Fruit fly (Drosophila melanogaster) Kc167 (cell line): ENCODE data around the gene CG17364.

Experiments used
- Myc ChIP-seq: fragments of >200 bp; optimal IDR thresholded peaks from 2 replicates; lab custom pipeline; 2017; ENCODE audit warnings: missing external identifiers
- Sin3A ChIP-seq: fragments of >200 bp; optimal IDR thresholded peaks from 2 replicates; lab custom pipeline; 2018; ENCODE audit warnings: missing external identifiers
- h ChIP-seq: fragments of >200 bp; optimal IDR thresholded peaks from 3 replicates; lab custom pipeline; 2018; ENCODE audit warnings: missing external identifiers
- insv ChIP-seq: fragments of >200 bp; optimal IDR thresholded peaks from 3 replicates; lab custom pipeline; 2018; ENCODE audit warnings: missing external identifiers
- psq ChIP-seq: fragments of >200 bp; optimal IDR thresholded peaks from 2 replicates; lab custom pipeline; 2017; ENCODE audit warnings: missing external identifiers
- ttk ChIP-seq: sonication (Bioruptor generic); optimal IDR thresholded peaks from 2 replicates; lab custom pipeline; 2017; ENCODE audit warnings: missing external identifiers

Gene CG17364

DNA sequence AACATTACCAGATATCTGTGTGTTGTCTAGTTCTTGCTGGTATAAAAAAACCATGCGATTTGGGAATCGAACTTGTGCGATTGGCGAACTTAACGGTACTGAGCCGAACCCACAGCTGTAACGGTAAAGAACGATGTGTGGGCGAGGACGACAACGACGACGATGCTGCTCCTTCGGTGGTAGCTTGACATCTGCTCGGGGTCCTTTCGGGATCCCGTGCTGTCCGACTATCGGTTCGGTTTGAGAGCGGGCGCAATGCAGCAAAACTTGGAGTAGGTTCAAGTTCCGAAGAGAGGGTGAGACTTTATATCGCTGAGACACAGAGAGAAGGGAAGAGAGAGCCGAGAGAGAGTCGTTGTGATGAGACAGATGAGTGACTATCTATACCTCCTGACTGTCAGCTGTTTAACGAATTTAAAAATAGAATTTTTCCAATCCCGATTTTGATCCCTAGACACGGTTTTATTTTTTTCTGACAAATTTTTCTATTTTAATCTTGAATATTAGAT lies at the start of gene CG17364:
Gene CG17364, minus strand, starts transcription at position 168 of the 509 bp plus-strand sequence.
- TF ChIP-seq Myc (lab: Kevin White, UChicago) = no peak
- TF ChIP-seq insv (lab: Kevin White, UChicago) = no peak
- no peak for TF ChIP-seq Sin3A (lab: Kevin White, UChicago)
- no peak for TF ChIP-seq ttk (lab: Kevin White, UChicago)
- TF ChIP-seq psq (lab: Kevin White, UChicago) = no peak
- no peak for TF ChIP-seq h (lab: Kevin White, UChicago)

DNA sequence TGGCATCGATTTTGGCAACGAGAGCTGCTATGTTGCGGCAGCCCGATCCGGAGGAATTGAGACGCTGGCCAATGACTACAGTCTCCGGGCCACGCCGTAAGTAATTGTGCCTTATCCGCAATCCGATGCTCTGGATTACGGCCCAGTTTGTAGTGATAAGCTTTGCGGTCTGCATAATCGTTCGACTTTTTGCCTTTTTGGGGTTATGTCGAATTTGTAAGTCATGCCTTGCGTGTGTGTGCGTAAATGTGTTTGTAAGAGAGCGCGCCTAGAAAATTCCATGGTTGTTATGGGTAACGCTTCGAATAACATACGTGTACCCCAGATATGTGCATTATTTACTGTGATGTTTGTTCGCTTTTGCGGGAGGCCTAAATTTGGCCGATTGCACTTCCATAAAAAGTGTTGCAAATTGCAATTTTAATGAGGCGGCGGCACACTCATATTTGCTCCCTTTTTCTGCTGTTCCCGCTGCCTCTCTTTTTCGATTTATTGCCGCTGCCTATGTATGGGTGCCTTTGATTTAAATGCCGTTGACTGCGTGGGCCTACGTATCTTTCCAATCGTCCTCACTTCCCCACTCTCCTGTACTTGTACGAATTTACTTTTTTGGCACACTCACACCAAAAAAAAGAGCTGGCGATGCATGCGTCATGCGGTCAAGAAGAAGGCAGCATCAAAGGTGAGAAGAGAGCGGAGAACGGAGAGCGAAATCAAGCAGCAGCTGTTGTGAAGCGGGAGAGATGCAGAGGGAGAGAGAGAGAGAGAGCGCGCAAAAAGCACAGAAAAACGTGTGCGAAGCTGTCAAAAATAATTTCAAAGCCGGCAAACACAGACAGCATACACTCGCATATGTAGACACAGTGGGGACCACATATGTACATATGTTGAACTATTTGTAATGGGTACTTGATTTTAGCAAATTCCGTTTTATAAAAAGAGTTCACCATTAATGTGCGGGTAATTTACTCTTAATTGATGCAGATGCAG lies 44.8 kb upstream of the CG17364 start:
- no peak for TF ChIP-seq Myc (lab: Kevin White, UChicago)

DNA sequence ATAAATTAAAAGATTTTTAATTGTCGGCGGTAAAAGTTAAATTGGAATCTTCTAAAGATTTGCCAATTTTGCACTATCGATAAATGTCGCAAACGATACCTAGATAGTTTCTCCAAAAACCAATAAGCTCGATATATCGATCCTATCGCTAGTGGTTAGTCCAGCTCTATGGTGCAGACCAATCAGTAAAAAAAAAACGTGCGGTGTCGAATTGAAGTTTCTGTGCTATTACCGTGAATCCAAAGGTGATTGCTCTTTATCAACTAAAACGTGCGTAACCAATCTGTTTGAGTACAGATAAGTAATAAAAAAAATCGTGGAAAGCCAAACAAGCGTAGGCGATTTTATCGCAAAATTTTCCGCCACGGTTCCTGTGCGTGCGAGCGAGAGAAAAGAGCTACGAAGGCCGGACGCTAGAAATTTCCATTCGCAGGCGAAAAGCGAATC lies 43.7 kb upstream of the CG17364 start, which contains the start of gene Hsp110:
Gene Hsp110, plus strand, starts transcription at position 153 of the 447 bp plus-strand sequence.
- TF ChIP-seq ttk (lab: Kevin White, UChicago) (no peak), insv (lab: Kevin White, UChicago) (no peak), Myc (lab: Kevin White, UChicago) (no peak), Sin3A (lab: Kevin White, UChicago) (no peak), h (lab: Kevin White, UChicago) (no peak), psq (lab: Kevin White, UChicago) (no peak)

DNA sequence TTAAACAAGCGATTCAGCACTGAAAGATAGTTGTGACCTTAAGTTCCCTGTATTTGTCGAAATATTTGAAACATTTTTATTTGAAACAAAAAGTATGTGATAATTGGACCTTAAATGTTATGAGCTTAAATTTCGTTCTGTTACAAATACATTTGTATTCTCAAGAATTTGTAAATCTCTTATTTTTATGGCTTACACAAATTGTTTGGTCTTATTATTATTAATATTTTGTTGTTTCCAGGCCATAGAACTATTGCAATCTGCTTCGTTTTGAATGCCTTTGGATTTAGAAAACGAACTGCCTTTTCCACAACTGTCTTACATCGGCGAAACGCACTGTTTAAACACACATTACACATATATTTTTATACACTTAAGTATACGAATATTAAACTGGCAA lies 41.3 kb upstream of the CG17364 start, which contains the start of gene CG6661:
Gene CG6661, plus strand, starts transcription at position 301 of the 400 bp plus-strand sequence.
- TF ChIP-seq Sin3A (lab: Kevin White, UChicago) (no peak), h (lab: Kevin White, UChicago) (no peak), ttk (lab: Kevin White, UChicago) (no peak), Myc (lab: Kevin White, UChicago) (no peak), psq (lab: Kevin White, UChicago) (no peak), insv (lab: Kevin White, UChicago) (no peak)

DNA sequence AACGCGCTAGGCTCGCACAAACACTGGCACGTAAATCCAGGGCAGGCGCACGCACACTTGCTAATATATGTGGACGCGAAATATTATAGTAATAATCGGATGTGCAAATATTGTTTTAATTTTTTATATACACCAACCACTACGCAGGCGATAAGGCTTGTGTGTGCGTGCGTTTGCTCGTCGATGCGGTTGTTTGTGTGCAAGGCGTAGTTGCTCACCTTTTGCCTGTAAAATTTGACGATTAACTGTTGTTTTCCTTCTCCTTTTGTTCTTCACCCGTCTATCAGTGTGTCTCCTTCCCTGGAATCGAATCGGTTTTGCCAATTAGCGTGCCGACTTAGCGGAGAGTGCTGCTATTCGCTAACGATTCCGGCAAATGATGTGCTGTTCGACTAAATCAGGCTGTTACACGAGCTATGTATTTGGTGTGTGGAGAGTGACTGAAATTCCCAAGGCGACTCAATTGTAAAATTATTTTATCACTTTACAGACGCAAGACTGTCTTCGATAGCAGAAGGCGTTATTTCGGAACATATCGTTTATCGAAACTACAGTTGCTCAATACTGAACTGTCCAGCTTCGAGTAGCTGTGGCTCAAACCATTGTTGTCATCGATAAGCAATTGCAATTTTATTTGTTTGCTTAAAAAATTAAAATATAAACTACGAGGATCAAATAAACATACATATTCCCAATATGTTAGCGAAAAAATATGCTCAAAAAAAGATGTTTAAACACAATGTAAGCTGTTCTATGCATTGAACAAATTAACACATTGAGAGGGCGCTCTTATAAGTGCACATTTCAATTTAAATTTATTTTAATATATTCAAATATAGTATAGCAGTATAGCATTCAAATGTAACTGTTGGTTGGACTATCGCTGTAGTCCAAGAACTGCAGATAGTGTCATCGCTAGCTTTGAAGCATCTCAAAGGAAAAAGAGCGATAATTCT lies 38.2 kb upstream of the CG17364 start, which contains the start of the genes CG6650 and endos:
Gene CG6650, plus strand, starts transcription at position 280 of the 956 bp plus-strand sequence.
Gene endos, minus strand, starts transcription at position 536 of the 956 bp plus-strand sequence.
- no peak for TF ChIP-seq ttk (lab: Kevin White, UChicago)
- TF ChIP-seq h (lab: Kevin White, UChicago) = no peak
- no peak for TF ChIP-seq Sin3A (lab: Kevin White, UChicago)
- TF ChIP-seq insv (lab: Kevin White, UChicago) = no peak
- no peak for TF ChIP-seq Myc (lab: Kevin White, UChicago)
- TF ChIP-seq psq (lab: Kevin White, UChicago) = no peak

DNA sequence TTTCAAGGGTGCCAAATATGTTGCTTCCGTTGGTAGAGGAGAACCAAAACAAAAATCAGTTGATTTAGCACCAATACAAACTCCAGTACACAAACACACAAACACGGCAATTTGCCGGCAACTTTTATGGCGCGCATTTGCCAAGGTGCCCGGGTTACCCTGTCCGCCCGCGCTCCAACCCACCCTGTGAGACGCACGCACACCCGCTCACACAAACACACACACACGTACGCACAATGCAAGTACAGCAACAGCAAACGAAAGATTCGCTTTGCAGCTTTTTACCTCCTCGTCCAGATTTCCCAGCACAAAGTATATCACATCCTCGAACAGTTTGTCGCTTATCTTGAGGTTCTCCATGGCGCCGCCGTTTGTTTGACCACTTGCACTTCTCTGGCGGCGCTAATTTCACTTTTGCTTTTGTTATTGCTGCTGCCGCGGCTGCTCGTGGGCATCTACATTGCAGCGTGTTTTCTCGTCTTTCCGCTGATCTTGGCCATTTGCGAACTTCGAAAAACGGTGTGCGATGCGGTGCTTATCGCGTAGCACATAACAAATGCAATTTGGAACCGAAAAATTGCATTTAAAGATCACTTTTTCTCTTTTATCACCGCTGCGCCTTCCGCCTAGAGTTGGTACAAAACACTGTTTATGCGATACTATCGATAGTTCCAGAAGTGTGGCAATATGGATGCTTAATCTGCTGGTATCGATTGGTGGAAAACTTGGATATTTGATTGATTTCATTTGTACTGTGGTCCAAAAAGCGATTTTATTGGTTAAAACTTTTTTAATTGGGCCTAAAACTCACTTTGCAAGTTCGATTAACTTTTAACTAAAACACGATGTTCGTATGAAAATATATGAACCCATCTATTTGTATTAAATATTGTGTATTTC lies 35.5 kb upstream of the CG17364 start, which contains the start of gene Ptip:
Gene Ptip, minus strand, starts transcription at position 637 of the 900 bp plus-strand sequence.
- TF ChIP-seq psq (lab: Kevin White, UChicago) (no peak), insv (lab: Kevin White, UChicago) (no peak), ttk (lab: Kevin White, UChicago) (no peak), Sin3A (lab: Kevin White, UChicago) (no peak), Myc (lab: Kevin White, UChicago) (no peak), h (lab: Kevin White, UChicago) (no peak)

DNA sequence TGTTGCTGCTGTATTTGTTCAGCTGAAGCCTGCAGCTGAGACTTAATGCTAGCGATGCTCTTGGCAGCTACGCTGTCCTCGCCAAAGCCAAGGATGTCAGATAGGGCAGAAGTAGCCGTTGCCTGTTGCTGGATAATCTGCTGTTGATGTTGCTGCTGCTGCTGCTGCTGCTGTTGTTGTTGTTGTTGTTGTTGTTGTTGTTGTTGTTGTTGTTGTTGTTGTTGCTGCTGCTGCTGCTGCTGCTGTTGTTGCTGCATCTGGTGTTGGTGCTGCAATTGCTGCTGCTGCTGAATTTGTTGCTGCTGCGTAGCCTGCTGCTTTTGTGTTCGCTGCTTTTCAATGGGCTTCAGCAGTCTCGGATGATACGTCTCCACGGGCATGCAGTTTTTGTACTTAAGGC lies 34.3 kb upstream of the CG17364 start:
- no peak for TF ChIP-seq Sin3A (lab: Kevin White, UChicago)
- no peak for TF ChIP-seq ttk (lab: Kevin White, UChicago)
- TF ChIP-seq h (lab: Kevin White, UChicago) = no peak
- no peak for TF ChIP-seq psq (lab: Kevin White, UChicago)
- no peak for TF ChIP-seq insv (lab: Kevin White, UChicago)
- no peak for TF ChIP-seq Myc (lab: Kevin White, UChicago)

DNA sequence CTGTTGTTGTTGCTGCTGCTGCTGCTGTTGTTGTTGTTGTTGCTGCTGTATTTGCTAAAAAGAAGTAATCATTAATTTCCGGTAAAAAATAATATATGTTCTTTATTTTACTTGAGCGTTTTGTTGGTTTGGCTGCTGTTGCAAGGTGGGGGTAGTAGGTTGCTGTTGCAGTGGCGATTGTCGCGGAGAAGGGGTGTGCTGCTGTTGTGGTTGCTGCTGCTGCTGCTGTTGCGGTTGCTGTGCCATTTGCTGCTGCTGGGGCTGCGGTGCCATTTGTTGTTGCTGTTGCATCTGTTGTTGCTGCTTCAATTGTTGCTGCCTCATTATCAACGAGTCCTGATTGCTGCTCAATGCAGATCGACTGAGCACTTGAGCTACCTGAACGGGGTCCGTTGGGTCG lies 32.5 kb upstream of the CG17364 start:
- no peak for TF ChIP-seq Myc (lab: Kevin White, UChicago)
- no peak for TF ChIP-seq insv (lab: Kevin White, UChicago)
- no peak for TF ChIP-seq h (lab: Kevin White, UChicago)
- TF ChIP-seq psq (lab: Kevin White, UChicago) = no peak
- TF ChIP-seq Sin3A (lab: Kevin White, UChicago) = no peak
- TF ChIP-seq ttk (lab: Kevin White, UChicago) = no peak

DNA sequence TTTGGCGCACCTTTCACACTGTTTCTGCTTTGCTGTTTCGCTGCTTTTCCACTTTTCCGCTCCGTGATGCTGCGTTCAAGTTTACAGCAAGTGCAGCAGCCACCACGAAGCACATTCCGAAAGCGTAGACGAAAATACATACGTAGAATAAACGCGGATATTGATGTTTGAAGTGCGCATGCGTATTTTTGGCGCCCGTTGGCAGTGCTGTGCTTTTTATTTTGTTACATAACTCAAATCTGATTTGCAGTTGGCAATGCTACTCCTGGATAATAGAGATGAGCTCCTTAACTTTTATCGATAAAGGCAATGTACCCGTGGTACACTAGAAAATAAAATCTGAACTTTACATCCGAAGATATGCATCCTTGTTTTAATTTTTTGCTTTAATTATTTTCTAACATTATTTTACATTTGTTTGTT lies 13.5 kb upstream of the CG17364 start:
- no peak for TF ChIP-seq psq (lab: Kevin White, UChicago)
- no peak for TF ChIP-seq Myc (lab: Kevin White, UChicago)
- no peak for TF ChIP-seq insv (lab: Kevin White, UChicago)
